Fruit fly (Drosophila melanogaster): Measurements from ENCODE around the gene D2hgdh.

Gene D2hgdh

DNA sequence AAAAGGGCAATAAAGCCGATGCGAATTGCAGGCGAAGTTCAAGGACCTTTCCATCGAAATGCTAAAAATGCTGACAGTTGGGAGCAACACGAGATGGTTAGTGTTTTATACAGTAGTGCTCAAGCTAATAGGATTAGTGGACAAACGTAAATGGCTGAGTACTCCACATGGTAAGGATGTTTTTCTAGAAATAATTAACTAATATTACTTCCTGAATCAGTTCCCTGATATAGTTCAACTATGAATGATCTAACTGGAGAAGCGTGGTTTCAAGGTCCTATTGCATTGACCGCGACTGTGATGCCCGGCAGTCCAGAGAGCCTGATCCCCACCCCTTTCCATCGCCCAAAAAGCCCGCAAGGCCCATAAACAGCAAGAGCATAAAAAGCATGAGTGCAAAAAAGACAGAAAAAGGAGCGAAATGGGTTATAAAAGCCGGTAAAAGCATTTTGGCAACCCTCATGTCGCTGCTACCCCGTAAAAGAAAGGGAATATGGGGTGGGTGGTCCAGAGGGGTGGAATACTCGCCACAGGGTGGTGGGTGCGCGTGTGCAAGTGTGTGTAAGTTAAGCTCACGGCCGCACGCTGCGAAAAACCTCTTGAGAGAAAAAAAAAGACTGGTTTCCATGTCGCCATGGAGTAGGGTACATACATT, 6.9 kb upstream of the D2hgdh start (continued):
- TF ChIP-seq CG31388 (GFP tag; optimal IDR thresholded peaks at IDR 0.05) (peak; percentile 36), Awh (GFP tag; IDR thresholded peaks at IDR 0.05) (peak; percentile 74), z (GFP tag; IDR thresholded peaks at IDR 0.05) (no peak), CG12299 (tag; optimal IDR thresholded peaks at IDR 0.05) (peak; percentile 50), sim (GFP tag; IDR thresholded peaks at IDR 0.05) (0 out of 2 replicates have a peak, but pooled peaks have one; percentile 33), gcm (GFP tag; optimal IDR thresholded peaks at IDR 0.05) (peak; percentile 49), CG6765 (GFP tag; optimal IDR thresholded peaks at IDR 0.05) (peak; percentile 50), lmd (GFP tag; IDR thresholded peaks at IDR 0.05) (peak; percentile 55), CG12942 (GFP tag; optimal IDR thresholded peaks at IDR 0.05) (no peak), abd-A (tag; optimal IDR thresholded peaks at IDR 0.05) (peak; percentile 70), CG32767 (GFP tag; IDR thresholded peaks at IDR 0.05) (peak; percentile 50; the same call in 1 of the 2 replicates), CG14965 (GFP tag; optimal IDR thresholded peaks at IDR 0.05; ENCODE audit: borderline replicate concordance) (no peak), tup (GFP tag; optimal IDR thresholded peaks at IDR 0.05) (no peak), Opbp (GFP tag; IDR thresholded peaks at IDR 0.05; ENCODE audit: partially characterized antibody) (no peak), en (GFP tag; optimal IDR thresholded peaks at IDR 0.05) (peak; percentile 11), CG7786 (GFP tag; optimal IDR thresholded peaks at IDR 0.05) (peak; percentile 18), CG7357 (GFP tag; IDR thresholded peaks at IDR 0.05) (peak; percentile 49; the same call in 1 of the 3 replicates), CG13296 (GFP tag; optimal IDR thresholded peaks at IDR 0.05) (peak; percentile 34), Atf6 (GFP tag; IDR thresholded peaks at IDR 0.05) (no peak), Lim3 (GFP tag; IDR thresholded peaks at IDR 0.05) (no peak), Dp (GFP tag; optimal IDR thresholded peaks at IDR 0.05) (no peak), gem (tag; optimal IDR thresholded peaks at IDR 0.05) (peak; percentile 81), CG8944 (GFP tag; optimal IDR thresholded peaks at IDR 0.05) (peak; percentile 55), Med (GFP tag) (peak; percentile 90), CG11695 (GFP tag; IDR thresholded peaks at IDR 0.05) (peak; percentile 74), CG5245 (GFP tag; optimal IDR thresholded peaks at IDR 0.05) (peak; percentile 45), Usf (GFP tag; optimal IDR thresholded peaks at IDR 0.05) (peak; percentile 25), CG3163 (GFP tag; optimal IDR thresholded peaks at IDR 0.05) (peak; percentile 9), Eip74EF (GFP tag; optimal IDR thresholded peaks at IDR 0.05) (no peak), pzg (GFP tag; optimal IDR thresholded peaks at IDR 0.05) (no peak), CG1602 (GFP tag; optimal IDR thresholded peaks at IDR 0.05) (peak; percentile 61), CG3065 (GFP tag; optimal IDR thresholded peaks at IDR 0.05) (no peak), tin (GFP tag; optimal IDR thresholded peaks at IDR 0.05) (peak; percentile 75), ash1 (GFP tag; optimal IDR thresholded peaks at IDR 0.05) (no peak), CG18764 (GFP tag; optimal IDR thresholded peaks at IDR 0.05) (peak; percentile 28), crc (GFP tag; optimal IDR thresholded peaks at IDR 0.05) (peak; percentile 54), croc (GFP tag; conservative IDR thresholded peaks at IDR 0.05) (peak; percentile 68), Nf-YB (GFP tag; optimal IDR thresholded peaks at IDR 0.05) (peak; percentile 45), sisA (GFP tag; IDR thresholded peaks at IDR 0.05) (peak; percentile 67), CG15073 (GFP tag; optimal IDR thresholded peaks at IDR 0.05) (peak; percentile 51), gsb-n (tag; optimal IDR thresholded peaks at IDR 0.05) (peak; percentile 41), Adf1 (GFP tag; IDR thresholded peaks at IDR 0.05) (no peak), CG10979 (tag; optimal IDR thresholded peaks at IDR 0.05) (peak; percentile 81), D19B (GFP tag; optimal IDR thresholded peaks at IDR 0.05) (peak; percentile 39), CoRest (tag; optimal IDR thresholded peaks at IDR 0.05) (peak; percentile 68), Ptx1 (GFP tag; IDR thresholded peaks at IDR 0.05) (peak; percentile 68), HLH4C (GFP tag; IDR thresholded peaks at IDR 0.05; ENCODE audit: partially characterized antibody) (no peak), CG13287 (GFP tag; IDR thresholded peaks at IDR 0.05; ENCODE audit: partially characterized antibody) (no peak), ind (GFP tag; optimal IDR thresholded peaks at IDR 0.05) (peak; percentile 69), CG17359 (tag; optimal IDR thresholded peaks at IDR 0.05) (peak; percentile 79)
